Fruit fly (Drosophila melanogaster): ENCODE data around the gene bnl.

DNA sequence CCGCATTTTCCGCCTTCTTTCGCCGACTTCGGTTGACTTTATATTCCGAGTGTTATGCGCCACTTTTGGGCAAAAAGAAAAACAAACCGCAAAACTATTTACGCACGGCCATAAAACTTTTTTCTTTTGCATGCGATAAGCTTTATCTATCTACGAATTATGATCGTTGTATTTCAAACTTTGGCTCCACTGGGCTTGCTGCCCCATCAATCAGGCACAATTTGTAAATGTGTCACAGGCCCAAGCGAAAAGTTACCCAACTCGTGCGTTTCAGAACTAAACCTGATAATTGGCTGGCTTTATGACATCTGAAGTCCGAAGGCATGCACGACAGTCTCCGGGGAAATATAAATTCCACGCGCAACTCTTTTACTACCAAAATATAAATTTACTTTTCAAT is 2.7 kb downstream of the bnl start:
- no peak for TF ChIP-seq CG33017 (tag; optimal IDR thresholded peaks at IDR 0.05)
- TF ChIP-seq CG5204 (GFP tag; optimal IDR thresholded peaks at IDR 0.05), result no peak
- TF ChIP-seq pad (GFP tag; optimal IDR thresholded peaks at IDR 0.05), result no peak
- no peak for TF ChIP-seq Clk (GFP tag; optimal IDR thresholded peaks at IDR 0.05)
- TF ChIP-seq cnc (optimal IDR thresholded peaks at IDR 0.05), result no peak
- TF ChIP-seq CG7045 (GFP tag; optimal IDR thresholded peaks at IDR 0.05), result no peak
- no peak for TF ChIP-seq kay (GFP tag; ENCODE audit: borderline replicate concordance)
- no peak for TF ChIP-seq ovo (GFP tag; optimal IDR thresholded peaks at IDR 0.05)
- TF ChIP-seq CG14711 (tag; optimal IDR thresholded peaks at IDR 0.05), result no peak
- TF ChIP-seq CG7101 (tag; optimal IDR thresholded peaks at IDR 0.05), result no peak
- no peak for TF ChIP-seq cic (GFP tag; optimal IDR thresholded peaks at IDR 0.05)

Data from whole organism, adult.